Worm (Caenorhabditis elegans): ENCODE results near the gene M163.1.
"Not testable (repeated sequence)": the region's sequence is repeated elsewhere in the genome, so short reads cannot be mapped to it uniquely, and the experiment has no call there.

M163.1 gene

ce11 chrX:14503800-14504550, at the start of gene M163.1:
Gene M163.1, minus strand, starts transcription at chrX:14503824.
- no peak for TF ChIP-seq unc-62 (GFP tag; optimal IDR thresholded peaks at IDR 0.05)

DNA sequence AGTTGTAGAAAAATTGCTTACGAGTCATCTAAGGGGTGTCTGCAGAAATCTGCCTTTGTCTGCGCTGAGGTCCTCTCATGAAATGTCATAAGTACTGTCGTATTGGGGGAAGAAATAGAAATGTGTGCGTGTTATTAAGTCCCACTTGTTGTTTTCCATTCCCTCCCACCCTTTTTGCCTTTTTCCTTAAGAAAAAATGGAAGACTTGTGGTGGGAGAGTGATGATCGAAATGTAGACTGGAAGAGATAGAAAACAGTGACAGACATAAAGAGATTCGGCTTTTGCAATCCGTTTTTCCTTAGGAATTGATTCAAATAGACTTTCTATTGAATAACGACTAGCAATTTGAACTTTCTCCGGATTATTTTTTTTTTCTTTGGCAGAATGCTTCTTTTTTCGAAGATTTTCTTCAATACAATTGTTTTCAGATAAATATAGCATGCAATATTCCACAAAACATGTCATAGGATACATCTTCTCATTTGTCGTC, 46.1 kb upstream of the M163.1 start, which contains the start of gene ram-5:
Gene ram-5, plus strand, starts transcription at position 441 of the 491 bp plus-strand sequence.
- TF ChIP-seq unc-62 (GFP tag; optimal IDR thresholded peaks at IDR 0.05), result no peak

- TF ChIP-seq unc-62 (GFP tag; optimal IDR thresholded peaks at IDR 0.05), result no peak
Observed at ce11 chrX:14545543-14545942, 41.9 kb upstream of the M163.1 start, which contains the start of gene enri-2. Gene enri-2, plus strand, starts transcription at chrX:14545843.

DNA sequence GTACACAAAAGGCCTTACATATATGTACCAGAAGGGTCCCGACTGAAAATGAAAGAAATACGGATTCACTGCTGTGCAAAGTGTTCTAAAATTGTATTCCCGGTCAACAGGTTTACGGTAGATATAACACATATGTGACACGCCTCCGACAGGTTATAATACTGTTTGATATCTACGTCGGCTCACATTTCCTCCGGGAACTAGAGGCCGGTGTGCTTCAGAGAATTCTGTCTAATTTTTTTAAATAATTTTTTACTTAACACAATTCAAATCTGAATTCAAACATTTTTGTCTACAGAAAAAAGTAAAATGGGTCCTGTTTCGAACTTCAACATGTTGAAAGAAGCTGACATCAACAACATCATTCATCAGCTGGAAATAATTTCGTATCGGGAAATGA, 39.6 kb upstream of the M163.1 start, which contains the start of gene T24C2.3:
Gene T24C2.3, plus strand, starts transcription at position 301 of the 400 bp plus-strand sequence.
- no peak for TF ChIP-seq unc-62 (GFP tag; optimal IDR thresholded peaks at IDR 0.05)

DNA sequence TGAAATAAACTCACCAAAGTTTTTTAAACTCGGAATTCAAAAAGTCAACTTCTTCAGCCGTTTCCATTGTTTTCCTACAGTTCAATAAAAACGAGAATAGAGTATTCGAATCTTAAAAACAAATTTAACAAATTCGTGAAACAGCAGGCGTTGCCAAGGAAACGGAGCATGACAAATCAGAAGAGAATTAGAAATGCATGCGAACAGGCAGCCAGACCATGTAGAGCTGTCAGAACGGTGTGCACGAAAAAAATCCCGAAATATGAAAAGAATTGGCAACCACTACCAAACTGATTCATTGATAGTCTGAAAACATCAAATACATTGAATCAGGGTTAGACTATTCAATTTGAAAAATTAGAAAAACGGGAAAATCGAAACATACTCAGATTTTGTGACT, 38.4 kb upstream of the M163.1 start, which contains the start of gene fbxa-81:
Gene fbxa-81, minus strand, starts transcription at position 101 of the 400 bp plus-strand sequence.
- TF ChIP-seq unc-62 (GFP tag; optimal IDR thresholded peaks at IDR 0.05), result no peak

- no peak for TF ChIP-seq unc-62 (GFP tag; optimal IDR thresholded peaks at IDR 0.05)
Observed at ce11 chrX:14539468-14539867, 35.8 kb upstream of the M163.1 start.

DNA sequence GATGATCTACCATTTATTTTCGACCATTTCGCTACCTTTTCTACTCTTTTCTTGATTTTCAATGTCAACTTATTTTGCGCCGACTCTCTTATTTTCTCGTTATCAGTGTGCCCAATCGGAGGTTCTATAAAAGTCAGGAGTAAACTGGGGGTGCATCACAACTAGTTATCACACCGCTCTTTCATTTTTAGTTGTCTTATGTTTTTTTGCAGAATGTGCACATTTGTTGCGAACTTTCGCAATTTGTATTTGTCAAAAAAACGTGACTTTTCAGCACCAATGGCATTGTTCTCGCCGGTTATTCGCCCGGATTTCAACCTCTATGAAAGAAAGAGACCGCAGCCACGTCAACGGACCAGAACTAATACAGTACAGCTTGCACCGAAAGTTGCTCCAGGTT, 34.0 kb upstream of the M163.1 start:
- TF ChIP-seq unc-62 (GFP tag; optimal IDR thresholded peaks at IDR 0.05), result no peak

- TF ChIP-seq unc-62 (GFP tag; optimal IDR thresholded peaks at IDR 0.05), result no peak
Observed at ce11 chrX:14535913-14536312, 32.3 kb upstream of the M163.1 start.

- TF ChIP-seq unc-62 (GFP tag; optimal IDR thresholded peaks at IDR 0.05), result no peak
Observed at ce11 chrX:14534596-14534995, 31.0 kb upstream of the M163.1 start.

ce11 chrX:14534117-14534516, 30.5 kb upstream of the M163.1 start, which contains the start of gene T24C2.5:
Gene T24C2.5, plus strand, starts transcription at chrX:14534417.
- no peak for TF ChIP-seq unc-62 (GFP tag; optimal IDR thresholded peaks at IDR 0.05)

- no peak for TF ChIP-seq unc-62 (GFP tag; optimal IDR thresholded peaks at IDR 0.05)
Observed at ce11 chrX:14530107-14530506, 26.5 kb upstream of the M163.1 start, which contains the start of gene nspc-20. Gene nspc-20, minus strand, starts transcription at chrX:14530207.

DNA sequence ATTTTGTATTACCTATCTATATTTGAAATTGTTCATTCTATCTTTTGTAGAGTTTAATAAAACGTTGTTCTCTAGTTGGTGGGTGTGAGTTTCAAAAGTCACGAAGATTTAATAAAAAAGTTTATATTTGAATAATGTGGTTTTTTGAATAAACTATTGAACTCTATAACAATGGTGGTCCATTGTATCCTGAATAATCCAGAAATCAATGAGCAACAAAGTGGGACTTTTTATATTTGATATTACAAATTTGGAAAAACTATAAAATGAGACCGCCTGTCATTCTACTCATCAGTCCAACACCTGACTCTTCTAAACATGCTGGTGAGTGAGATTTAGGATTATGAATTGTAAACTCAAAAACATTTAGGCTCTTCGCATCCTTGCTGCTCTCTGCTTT, 24.8 kb upstream of the M163.1 start, which contains the start of gene nspc-19:
Gene nspc-19, plus strand, starts transcription at position 301 of the 400 bp plus-strand sequence.
- TF ChIP-seq unc-62 (GFP tag; optimal IDR thresholded peaks at IDR 0.05), result not testable (repeated sequence)

DNA sequence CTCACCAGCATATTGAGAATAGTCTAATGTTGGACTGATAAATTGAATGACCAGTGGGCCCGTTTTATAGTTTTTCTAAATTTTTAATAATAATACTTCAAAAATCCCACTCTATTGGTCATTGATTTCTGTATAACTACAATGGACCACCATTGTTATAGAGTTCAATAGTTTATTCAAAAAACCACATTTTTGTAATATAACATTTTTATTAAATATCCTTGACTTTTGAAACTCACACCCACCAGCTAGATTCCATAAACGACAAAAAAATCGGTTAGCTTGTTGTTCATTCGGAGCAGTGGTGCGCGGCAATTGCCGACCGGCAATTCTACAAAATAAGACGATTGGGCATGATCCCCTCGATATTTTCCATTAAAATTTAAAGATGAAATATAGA, 23.9 kb upstream of the M163.1 start, which contains the start of gene nspc-18:
Gene nspc-18, minus strand, starts transcription at position 101 of the 400 bp plus-strand sequence.
- TF ChIP-seq unc-62 (GFP tag; optimal IDR thresholded peaks at IDR 0.05), result no peak

DNA sequence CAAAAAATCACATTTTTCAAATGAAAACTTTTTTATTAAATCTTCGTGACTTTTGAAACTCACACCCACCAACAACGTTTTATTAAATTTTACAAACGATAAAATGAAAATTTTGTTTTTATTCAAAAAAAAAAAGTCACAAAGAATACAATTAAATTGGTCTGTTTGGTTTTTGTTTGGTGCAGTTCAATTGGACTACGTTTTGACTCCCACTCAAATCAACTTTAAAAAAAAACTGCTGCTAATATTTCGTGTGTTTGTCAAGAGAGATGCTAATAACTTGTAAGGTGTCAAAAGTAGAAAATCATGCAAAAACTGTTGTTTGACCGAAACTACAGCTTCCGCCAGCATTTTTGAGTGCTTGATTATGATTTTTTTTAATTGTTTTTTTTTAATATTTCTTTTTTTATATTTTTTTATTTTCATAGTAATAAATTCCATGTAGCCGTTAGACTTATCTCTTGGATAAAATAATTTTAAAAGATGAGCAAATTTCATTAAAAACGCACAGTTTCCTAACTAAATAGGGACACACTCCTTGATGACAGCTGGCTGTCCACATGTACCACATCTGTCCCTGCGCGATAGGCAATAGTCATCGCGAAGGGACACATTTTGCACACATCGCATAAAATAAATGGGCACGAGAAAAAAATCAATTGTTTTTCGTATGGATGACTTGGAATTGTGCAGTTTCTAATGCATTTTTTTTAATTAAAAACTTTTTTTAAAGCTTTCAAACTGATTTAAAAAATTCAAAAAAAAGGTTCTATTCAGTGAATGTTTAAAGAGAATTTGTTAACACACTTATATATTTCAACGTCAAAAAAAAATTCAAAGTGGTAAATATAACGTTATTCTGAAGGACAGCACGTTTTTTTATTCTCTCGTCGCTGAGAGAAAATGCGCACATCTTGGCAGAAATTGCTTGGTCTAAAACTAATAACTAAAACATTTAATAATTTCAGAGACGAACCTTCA, 22.0 kb upstream of the M163.1 start:
- peak; percentile 76 for TF ChIP-seq unc-62 (GFP tag; optimal IDR thresholded peaks at IDR 0.05)

DNA sequence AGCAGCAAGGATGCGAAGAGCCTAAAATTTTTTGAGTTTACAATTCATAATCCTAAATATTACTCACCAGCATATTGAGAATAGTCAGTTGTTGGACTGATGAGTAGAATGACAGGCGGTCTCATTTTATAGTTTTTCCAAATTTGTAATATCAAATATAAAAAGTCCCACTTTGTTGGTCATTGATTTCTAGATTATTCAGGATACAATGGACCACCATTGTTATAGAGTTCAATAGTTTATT, 21.4 kb upstream of the M163.1 start, which contains the start of gene nspc-17:
Gene nspc-17, minus strand, starts transcription at position 101 of the 244 bp plus-strand sequence.
- TF ChIP-seq unc-62 (GFP tag; optimal IDR thresholded peaks at IDR 0.05), result not testable (repeated sequence)

DNA sequence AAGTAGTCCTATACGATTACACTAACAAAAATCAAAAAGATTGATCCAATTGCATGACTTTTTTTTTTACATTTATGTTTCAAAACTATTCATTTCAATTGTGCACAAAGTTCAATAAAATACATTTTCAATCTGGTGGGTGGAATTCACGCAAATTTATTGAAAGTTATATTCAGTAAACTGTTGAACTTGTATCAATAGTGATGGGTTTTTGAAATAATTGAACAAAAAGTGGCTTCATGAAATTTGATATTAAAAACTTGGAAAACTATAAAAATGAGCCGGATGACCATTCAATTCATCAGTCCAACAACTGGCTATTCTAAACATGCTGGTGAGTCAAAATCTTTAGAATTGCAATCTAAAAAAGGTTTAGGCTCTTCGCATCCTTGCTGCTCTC, 19.7 kb upstream of the M163.1 start, which contains the start of gene nspc-16:
Gene nspc-16, plus strand, starts transcription at position 301 of the 400 bp plus-strand sequence.
- TF ChIP-seq unc-62 (GFP tag; optimal IDR thresholded peaks at IDR 0.05), result no peak
